Worm (Caenorhabditis elegans) whole organism, L1 larva: ENCODE results near the gene Y73B6BL.270.

Source experiments
- C04F5.9 ChIP-seq: sonication (generic microtip); optimal IDR thresholded peaks from 2 replicates; lab custom pipeline; 2016; ENCODE audit warnings: missing genetic modification characterization, missing compliant biosample characterization
- F16B12.6 ChIP-seq: fragments of 150-350 bp; optimal IDR thresholded peaks from 2 replicates; lab custom pipeline; 2014; ENCODE audit warnings: missing biosample characterization, missing genetic modification characterization
- Y116A8C.19 ChIP-seq: sonication (generic microtip); optimal IDR thresholded peaks from 2 replicates; lab custom pipeline; 2016; ENCODE audit warnings: missing compliant biosample characterization, missing genetic modification characterization, borderline replicate concordance
- blmp-1 ChIP-seq: fragments of 150-350 bp; optimal IDR thresholded peaks from 2 replicates; lab custom pipeline; 2014; ENCODE audit warnings: missing biosample characterization, missing genetic modification characterization
- ceh-63 ChIP-seq: fragments of 200-800 bp; sonication (Bioruptor generic); optimal IDR thresholded peaks from 2 replicates; lab custom pipeline; 2018; ENCODE audit warnings: mild to moderate bottlenecking, missing genetic modification characterization, missing compliant biosample characterization
- dpl-1 ChIP-seq, 3 experiments: fragments of 150-350 bp in 2 of 3; sonication (generic microtip) in 1 of 3; optimal IDR thresholded peaks; 2 replicates each; lab custom pipeline; 2014 to 2017; ENCODE audit warnings: missing biosample characterization in 3 of 3, missing genetic modification characterization in 3 of 3, missing genetic modification reagents in 3 of 3
- efl-1 ChIP-seq, 4 experiments: fragments of 150-350 bp; optimal IDR thresholded peaks in 3 of 4; peaks in 1 of 4; 1 replicate in 1 of 4; 2 replicates in 3 of 4; lab custom pipeline; 2014; ENCODE audit warnings: missing biosample characterization in 2 of 4, missing genetic modification characterization in 2 of 4, missing genetic modification reagents in 2 of 4
- efl-3 ChIP-seq: fragments of 200-800 bp; sonication (Bioruptor generic); optimal IDR thresholded peaks from 2 replicates; lab custom pipeline; 2018; ENCODE audit warnings: mild to moderate bottlenecking, missing genetic modification characterization, missing compliant biosample characterization
- egl-27 ChIP-seq, 2 experiments: fragments of 150-350 bp in 1 of 2; sonication (generic microtip); optimal IDR thresholded peaks; 3 replicates each; lab custom pipeline; 2017 to 2018; ENCODE audit warnings: missing biosample characterization in 2 of 2, missing genetic modification characterization in 2 of 2, missing genetic modification reagents in 2 of 2
- elt-2 ChIP-seq: sonication (generic microtip); optimal IDR thresholded peaks from 2 replicates; lab custom pipeline; 2016; ENCODE audit warnings: missing genetic modification characterization, mild to moderate bottlenecking, inconsistent platforms, missing compliant biosample characterization, missing genetic modification reagents
- elt-3 ChIP-seq, 6 experiments: fragments of 150-350 bp in 1 of 6; sonication (generic microtip); optimal IDR thresholded peaks; 2 replicates each; lab custom pipeline; 2017 to 2018; ENCODE audit warnings: missing biosample characterization in 6 of 6, missing genetic modification characterization in 6 of 6, inconsistent platforms in 1 of 6
- ets-5 ChIP-seq: fragments of 200-800 bp; sonication (Bioruptor generic); IDR thresholded peaks from 2 replicates; pipeline ENCODE4 v1.3.6; 2022; ENCODE audit warnings: missing genetic modification characterization, missing compliant biosample characterization
- fkh-10 ChIP-seq: sonication (generic microtip); optimal IDR thresholded peaks from 2 replicates; lab custom pipeline; 2017; ENCODE audit warnings: missing biosample characterization, missing genetic modification reagents, missing genetic modification characterization
- isw-1 ChIP-seq: fragments of 200-800 bp; sonication (Bioruptor generic); IDR thresholded peaks from 2 replicates; pipeline ENCODE4 v1.3.6; 2022; ENCODE audit warnings: missing genetic modification characterization, missing compliant biosample characterization
- lin-13 ChIP-seq: fragments of 150-350 bp; optimal IDR thresholded peaks from 2 replicates; lab custom pipeline; 2014; ENCODE audit warnings: missing biosample characterization, missing genetic modification reagents, missing genetic modification characterization
- lin-14 ChIP-seq: fragments of 200-800 bp; sonication (Bioruptor generic); optimal IDR thresholded peaks from 2 replicates; lab custom pipeline; 2018; ENCODE audit warnings: mild to moderate bottlenecking, missing genetic modification characterization, moderate library complexity, missing compliant biosample characterization
- lin-35 ChIP-seq, 2 experiments: fragments of 150-350 bp; optimal IDR thresholded peaks; 2 replicates each; lab custom pipeline; 2014; ENCODE audit warnings: missing biosample characterization in 2 of 2, missing genetic modification characterization in 2 of 2, missing genetic modification reagents in 2 of 2
- lsy-2 ChIP-seq, 2 experiments: fragments of 150-350 bp; optimal IDR thresholded peaks; 2 replicates each; lab custom pipeline; 2014; ENCODE audit warnings: missing biosample characterization in 2 of 2, missing genetic modification characterization in 2 of 2
- nhr-11 ChIP-seq: fragments of 150-350 bp; optimal IDR thresholded peaks from 2 replicates; lab custom pipeline; 2014; ENCODE audit warnings: missing biosample characterization, missing genetic modification characterization
- nhr-20 ChIP-seq: sonication (generic microtip); optimal IDR thresholded peaks from 2 replicates; lab custom pipeline; 2016; ENCODE audit warnings: mild to moderate bottlenecking, missing genetic modification characterization, missing compliant biosample characterization
- nhr-237 ChIP-seq: fragments of 150-350 bp; optimal IDR thresholded peaks from 2 replicates; lab custom pipeline; 2014; ENCODE audit warnings: missing biosample characterization, missing genetic modification characterization
- nhr-76 ChIP-seq: sonication (generic microtip); optimal IDR thresholded peaks from 2 replicates; lab custom pipeline; 2017; ENCODE audit warnings: missing biosample characterization, missing genetic modification characterization
- nhr-77 ChIP-seq: fragments of 150-350 bp; optimal IDR thresholded peaks from 2 replicates; lab custom pipeline; 2014; ENCODE audit warnings: missing biosample characterization, missing genetic modification characterization
- nhr-85 ChIP-seq: sonication (generic microtip); peaks from one replicate; lab custom pipeline; 2016; ENCODE audit warnings: missing genetic modification characterization, inconsistent platforms, missing compliant biosample characterization
- pag-3 ChIP-seq: sonication (generic microtip); optimal IDR thresholded peaks from 2 replicates; lab custom pipeline; 2017; ENCODE audit warnings: missing genetic modification characterization, mild to moderate bottlenecking, missing compliant biosample characterization, antibody characterized with exemption, borderline replicate concordance; ENCODE audit not compliant: insufficient read depth
- rnt-1 ChIP-seq: sonication (generic microtip); optimal IDR thresholded peaks from 2 replicates; lab custom pipeline; 2016; ENCODE audit warnings: mild to moderate bottlenecking, missing genetic modification characterization, moderate library complexity, missing compliant biosample characterization
- sox-4 ChIP-seq: sonication (generic microtip); optimal IDR thresholded peaks from 2 replicates; lab custom pipeline; 2016; ENCODE audit warnings: missing genetic modification characterization, missing compliant biosample characterization
- tlp-1 ChIP-seq: fragments of 150-350 bp; optimal IDR thresholded peaks from 2 replicates; lab custom pipeline; 2014; ENCODE audit warnings: missing biosample characterization, missing genetic modification characterization
- unc-86 ChIP-seq: sonication (generic microtip); optimal IDR thresholded peaks from 2 replicates; lab custom pipeline; 2016; ENCODE audit warnings: missing genetic modification characterization, missing compliant biosample characterization
- ztf-4 ChIP-seq: fragments of 150-350 bp; optimal IDR thresholded peaks from 2 replicates; lab custom pipeline; 2014; ENCODE audit warnings: missing biosample characterization, missing genetic modification characterization

Y73B6BL.270 gene

ce11 chrIV:6326448-6326847 lies 38.7 kb upstream of the Y73B6BL.270 start, which contains the start of gene lsm-8:
TSS of gene lsm-8 (plus strand) at chrIV:6326526.
- TF ChIP-seq egl-27 (tag; optimal IDR thresholded peaks at IDR 0.05; lab: Kevin White, UChicago) (no peak), nhr-85 (tag; lab: Kevin White, UChicago) (peak; percentile 51), tlp-1 (tag; lab: Kevin White, UChicago) (no peak), isw-1 (GFP tag; lab: Robert Waterston, UW) (no peak), efl-1 (optimal IDR thresholded peaks at IDR 0.05; lab: Kevin White, UChicago) (no peak), efl-1 (GFP tag; optimal IDR thresholded peaks at IDR 0.05 in 1 of 2; lab: Kevin White, UChicago) (peak in 1 of 2 experiments; percentile 54)

- TF ChIP-seq elt-3 (tag; optimal IDR thresholded peaks at IDR 0.05; lab: Kevin White, UChicago) (no peak), dpl-1 (GFP tag; optimal IDR thresholded peaks at IDR 0.05; lab: Kevin White, UChicago) (peak in 1 of 3 experiments; percentile 43), nhr-76 (tag; lab: Kevin White, UChicago) (no peak), unc-86 (tag; lab: Kevin White, UChicago) (no peak), efl-1 (optimal IDR thresholded peaks at IDR 0.05; lab: Kevin White, UChicago) (peak; percentile 9 to 26), efl-1 (GFP tag; optimal IDR thresholded peaks at IDR 0.05 in 1 of 2; lab: Kevin White, UChicago) (peak; percentile 29 to 92), lsy-2 (tag; optimal IDR thresholded peaks at IDR 0.05; lab: Kevin White, UChicago) (peak in 1 of 2 experiments; percentile 65), lin-14 (GFP tag; lab: Kevin White, UChicago) (peak; percentile 44), lin-35 (GFP tag; optimal IDR thresholded peaks at IDR 0.05; lab: Kevin White, UChicago) (peak; percentile 12 to 32), blmp-1 (tag; lab: Kevin White, UChicago) (peak; percentile 21), elt-2 (tag; lab: Kevin White, UChicago) (peak; percentile 5)
These were observed 37.7 kb upstream of the Y73B6BL.270 start for ce11 chrIV:6327363-6328015.

- no peak for TF ChIP-seq lin-14 (GFP tag; lab: Kevin White, UChicago)
- TF ChIP-seq ets-5 (GFP tag; lab: Robert Waterston, UW) = no peak
- TF ChIP-seq isw-1 (GFP tag; lab: Robert Waterston, UW) = no peak
- TF ChIP-seq rnt-1 (tag; lab: Kevin White, UChicago) = no peak
- no peak for TF ChIP-seq fkh-10 (GFP tag; lab: Kevin White, UChicago)
- TF ChIP-seq sox-4 = no peak
- no peak for TF ChIP-seq efl-3 (GFP tag; lab: Kevin White, UChicago)
- no peak for TF ChIP-seq nhr-77
- no peak for TF ChIP-seq nhr-237
- no peak for TF ChIP-seq lin-13 (GFP tag; lab: Kevin White, UChicago)
- no peak for TF ChIP-seq nhr-20
- no peak for TF ChIP-seq ceh-63 (GFP tag; lab: Kevin White, UChicago)
- TF ChIP-seq nhr-11 (tag; lab: Kevin White, UChicago) = no peak
- no peak for TF ChIP-seq ztf-4 (tag; lab: Kevin White, UChicago)
- no peak for TF ChIP-seq F16B12.6 (tag; lab: Kevin White, UChicago)
- TF ChIP-seq pag-3 = no peak
These were observed 36.9 kb upstream of the Y73B6BL.270 start for ce11 chrIV:6328198-6328597.

- no peak for TF ChIP-seq efl-1 (optimal IDR thresholded peaks at IDR 0.05; lab: Kevin White, UChicago)
- TF ChIP-seq efl-1 (GFP tag; optimal IDR thresholded peaks at IDR 0.05 in 1 of 2; lab: Kevin White, UChicago) = peak in 1 of 2 experiments; percentile 65
- no peak for TF ChIP-seq Y116A8C.19 (tag; lab: Kevin White, UChicago)
These were observed 35.8 kb upstream of the Y73B6BL.270 start, which contains the start of gene seu-1 for ce11 chrIV:6329339-6329738. TSS of gene seu-1 (plus strand) at chrIV:6329639.

ce11 chrIV:6330790-6331189 lies 34.4 kb upstream of the Y73B6BL.270 start:
- peak; percentile 26 for TF ChIP-seq lin-14 (GFP tag; lab: Kevin White, UChicago)
- TF ChIP-seq elt-2 (tag; lab: Kevin White, UChicago) = peak; percentile 12
- TF ChIP-seq C04F5.9 (tag; lab: Kevin White, UChicago) = no peak
